Fruit fly (Drosophila melanogaster): ENCODE data around the gene CG32564.

DNA sequence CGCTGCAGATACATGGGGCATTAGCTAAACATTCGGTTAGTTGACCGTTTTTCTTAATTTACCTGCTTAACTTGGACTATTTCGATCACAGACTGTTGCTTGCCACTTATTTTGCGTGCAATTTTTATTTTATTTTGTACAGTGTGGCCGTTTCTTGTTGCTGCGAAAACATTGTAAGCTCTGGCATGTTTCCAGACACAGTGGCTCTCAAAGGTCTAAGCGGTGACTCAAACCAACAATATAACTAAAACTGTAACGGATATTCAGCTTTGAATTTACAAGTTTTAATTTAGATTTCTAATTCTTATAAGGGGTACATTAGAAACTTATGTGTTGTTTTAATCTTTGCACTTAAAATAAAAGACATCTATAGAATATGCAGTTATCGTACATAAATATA is 43.1 kb downstream of the CG32564 start, which contains the start of gene CG8675:
- TF ChIP-seq tj (GFP tag; optimal IDR thresholded peaks at IDR 0.05) (no peak), kay (GFP tag; ENCODE audit: borderline replicate concordance) (no peak), pad (GFP tag; optimal IDR thresholded peaks at IDR 0.05) (no peak)

All from whole organism, adult.